Worm (Caenorhabditis elegans) whole organism, L4 larva: ENCODE data around the gene rabn-5.

Experiments used
- F10B5.3 ChIP-seq: sonication (generic microtip); optimal IDR thresholded peaks from 2 replicates; lab custom pipeline; 2016; ENCODE audit warnings: mild to moderate bottlenecking, missing genetic modification characterization, missing compliant biosample characterization
- F44E2.7 ChIP-seq: fragments of 200-800 bp; sonication (Bioruptor generic); IDR thresholded peaks from 2 replicates; pipeline ENCODE4 v2.1.2; 2022; ENCODE audit warnings: missing genetic modification characterization, missing compliant biosample characterization
- R02D3.7 ChIP-seq: fragments of 150-350 bp; sonication (generic microtip); optimal IDR thresholded peaks from 3 replicates; lab custom pipeline; 2014; ENCODE audit warnings: missing biosample characterization, missing genetic modification characterization
- ama-1 ChIP-seq: fragments of 150-350 bp; optimal IDR thresholded peaks from 2 replicates; lab custom pipeline; 2014; ENCODE audit warnings: inconsistent platforms, mixed read lengths
- ces-1 ChIP-seq: fragments of 150-350 bp; sonication (generic microtip); optimal IDR thresholded peaks from 4 replicates; lab custom pipeline; 2014; ENCODE audit warnings: missing biosample characterization, missing genetic modification reagents, missing genetic modification characterization
- hmg-1.1 ChIP-seq: fragments of 200-800 bp; sonication (Bioruptor generic); IDR thresholded peaks from 2 replicates; pipeline ENCODE4 v1.3.6; 2022; ENCODE audit warnings: missing genetic modification reagents, missing genetic modification characterization, missing compliant biosample characterization
- lim-7 ChIP-seq: fragments of 200-800 bp; sonication (Bioruptor generic); IDR thresholded peaks from 2 replicates; pipeline ENCODE4 v1.3.6; 2022; ENCODE audit warnings: missing genetic modification characterization, missing compliant biosample characterization
- nhr-111 ChIP-seq: fragments of 200-800 bp; sonication (Bioruptor generic); optimal IDR thresholded peaks from 2 replicates; lab custom pipeline; 2018; ENCODE audit warnings: mild to moderate bottlenecking, missing genetic modification characterization, missing compliant biosample characterization
- nhr-25 ChIP-seq: sonication (generic microtip); optimal IDR thresholded peaks from 2 replicates; lab custom pipeline; 2017; ENCODE audit warnings: missing genetic modification characterization, mild to moderate bottlenecking, missing compliant biosample characterization, antibody characterized with exemption, moderate library complexity, borderline replicate concordance; ENCODE audit not compliant: insufficient read depth
- unc-62 ChIP-seq, 3 experiments: fragments of 150-350 bp in 1 of 3; sonication (generic microtip); optimal IDR thresholded peaks in 2 of 3; peaks in 1 of 3; 1 replicate in 1 of 3; 2 replicates in 2 of 3; lab custom pipeline; 2014 to 2017; ENCODE audit warnings: missing biosample characterization in 3 of 3, missing genetic modification characterization in 3 of 3, missing genetic modification reagents in 3 of 3, missing genotype in 1 of 3
- zag-1 ChIP-seq: fragments of 150-350 bp; optimal IDR thresholded peaks from 2 replicates; lab custom pipeline; 2014; ENCODE audit warnings: missing biosample characterization, missing genetic modification characterization

ce11 chrIII:5902558-5902957 lies 38.2 kb downstream of the rabn-5 start:
- TF ChIP-seq nhr-25 (tag; lab: Kevin White, UChicago) (no peak), lim-7 (GFP tag; lab: Robert Waterston, UW) (no peak), F10B5.3 (tag; lab: Kevin White, UChicago) (no peak), unc-62 (GFP tag; optimal IDR thresholded peaks at IDR 0.05 in 1 of 2; lab: Kevin White, UChicago) (no peak), unc-62 (tag; optimal IDR thresholded peaks at IDR 0.05; lab: Kevin White, UChicago) (no peak), R02D3.7 (no peak), ama-1 (lab: Kevin White, UChicago) (no peak), ces-1 (GFP tag; lab: Kevin White, UChicago) (no peak), F44E2.7 (no peak), nhr-111 (GFP tag; lab: Kevin White, UChicago) (no peak), hmg-1.1 (GFP tag; lab: Robert Waterston, UW) (no peak), zag-1 (tag; lab: Kevin White, UChicago) (no peak)
